ENCODE assay signal across 4 fruit fly cellular contexts in genomic region chr3R:14779733-14780278, dm6.
TF ChIP-seq lines count a peak whose summit lies in the region.

No protein-coding gene starts in this region.

- no peak for TF ChIP-seq CTCF in whole organism, embryonic (GFP tag; optimal IDR thresholded peaks at IDR 0.05; lab: Kevin White, UChicago)

TF ChIP-seq in whole organism, adult, 20 proteins besides CTCF, POLR2A, EP300 and RAD21:
- TF ChIP-seq Hr96 (GFP tag; optimal IDR thresholded peaks at IDR 0.05; lab: Kevin White, UChicago) (no peak), kay (GFP tag; lab: Kevin White, UChicago; ENCODE audit: borderline replicate concordance) (peak; percentile 90), CG33017 (tag; optimal IDR thresholded peaks at IDR 0.05; lab: Kevin White, UChicago) (peak; percentile 43), CG12768 (GFP tag; optimal IDR thresholded peaks at IDR 0.05; lab: Kevin White, UChicago) (peak; percentile 8), toe (GFP tag; optimal IDR thresholded peaks at IDR 0.05; lab: Kevin White, UChicago) (peak; percentile 21), CG7045 (GFP tag; optimal IDR thresholded peaks at IDR 0.05; lab: Kevin White, UChicago) (no peak)

TF ChIP-seq in whole organism, embryonic, 481 proteins besides CTCF, POLR2A, EP300 and RAD21:
- TF ChIP-seq gem (tag; optimal IDR thresholded peaks at IDR 0.05; lab: Kevin White, UChicago) = peak; percentile 47
- TF ChIP-seq btn (GFP tag; optimal IDR thresholded peaks at IDR 0.05; lab: Kevin White, UChicago) = no peak
- TF ChIP-seq Ssrp (tag; optimal IDR thresholded peaks at IDR 0.05; lab: Kevin White, UChicago) = peak; percentile 26
- TF ChIP-seq CG6689 (GFP tag; IDR thresholded peaks at IDR 0.05; lab: Robert Waterston, UW) = no peak
- peak; percentile 11 for TF ChIP-seq fd96Cb (tag; optimal IDR thresholded peaks at IDR 0.05; lab: Kevin White, UChicago)
- TF ChIP-seq Sox102F (GFP tag; optimal IDR thresholded peaks at IDR 0.05; lab: Kevin White, UChicago) = peak; percentile 52
- peak in 1 of 2 experiments; percentile 15 for TF ChIP-seq Hr51 (GFP tag; optimal IDR thresholded peaks at IDR 0.05; lab: Kevin White, UChicago)
- 0 out of 3 replicates have a peak, but pooled peaks have one; percentile 13 for TF ChIP-seq row (GFP tag; IDR thresholded peaks at IDR 0.05; lab: Robert Waterston, UW)
- peak; percentile 9 for TF ChIP-seq ATbp (GFP tag; optimal IDR thresholded peaks at IDR 0.05; lab: Kevin White, UChicago)
- peak in 1 of 2 experiments; percentile 58 for TF ChIP-seq eve (GFP tag; optimal IDR thresholded peaks at IDR 0.05; lab: Kevin White, UChicago)
- peak; percentile 1 for TF ChIP-seq gsb-n (tag; optimal IDR thresholded peaks at IDR 0.05; lab: Kevin White, UChicago)
- TF ChIP-seq CG18262 (tag; optimal IDR thresholded peaks at IDR 0.05; lab: Kevin White, UChicago) = peak; percentile 1
- TF ChIP-seq pb (GFP tag; optimal IDR thresholded peaks at IDR 0.05; lab: Kevin White, UChicago) = no peak
- peak; percentile 4 for TF ChIP-seq Oli (tag; optimal IDR thresholded peaks at IDR 0.05; lab: Kevin White, UChicago)
- TF ChIP-seq Blimp-1 (GFP tag; optimal IDR thresholded peaks at IDR 0.05; lab: Kevin White, UChicago) = peak; percentile 55
- TF ChIP-seq CG11504 (tag; optimal IDR thresholded peaks at IDR 0.05; lab: Kevin White, UChicago) = peak; percentile 29
- TF ChIP-seq dmrt99B (tag; optimal IDR thresholded peaks at IDR 0.05; lab: Kevin White, UChicago) = peak; percentile 32
- peak; percentile 42 for TF ChIP-seq oc (tag; optimal IDR thresholded peaks at IDR 0.05; lab: Kevin White, UChicago)
- no peak for TF ChIP-seq CG2129 (GFP tag; IDR thresholded peaks at IDR 0.05; lab: Robert Waterston, UW; ENCODE audit: partially characterized antibody)
- no peak for TF ChIP-seq CG15601 (tag; optimal IDR thresholded peaks at IDR 0.05; lab: Kevin White, UChicago)
- TF ChIP-seq sens (GFP tag; lab: Kevin White, UChicago) = peak; percentile 74
- TF ChIP-seq eyg (GFP tag; optimal IDR thresholded peaks at IDR 0.05; lab: Kevin White, UChicago) = no peak
- TF ChIP-seq CG8388 (GFP tag; optimal IDR thresholded peaks at IDR 0.05; lab: Kevin White, UChicago) = peak; percentile 14
- TF ChIP-seq phol (tag; optimal IDR thresholded peaks at IDR 0.05; lab: Kevin White, UChicago) = peak; percentile 10
- TF ChIP-seq CG7839 (tag; optimal IDR thresholded peaks at IDR 0.05; lab: Kevin White, UChicago) = peak; percentile 21
- TF ChIP-seq CG17361 (GFP tag; IDR thresholded peaks at IDR 0.05; lab: Robert Waterston, UW) = 0 out of 3 replicates have a peak, but pooled peaks have one; percentile 24
- peak in 1 of 2 experiments; percentile 1 for TF ChIP-seq bsh (GFP tag; optimal IDR thresholded peaks at IDR 0.05; lab: Kevin White, UChicago)
TF ChIP-seq in whole organism, embryonic: peak in this region for 21.

TF ChIP-seq in whole organism, prepupa, 60 proteins besides CTCF, POLR2A, EP300 and RAD21 (continues in another document):
- TF ChIP-seq esn (GFP tag; optimal IDR thresholded peaks at IDR 0.05; lab: Kevin White, UChicago) (peak; percentile 15), CG6276 (GFP tag; optimal IDR thresholded peaks at IDR 0.05; lab: Kevin White, UChicago) (no peak), CG8319 (GFP tag; optimal IDR thresholded peaks at IDR 0.05; lab: Kevin White, UChicago) (no peak), fkh (GFP tag; optimal IDR thresholded peaks at IDR 0.05; lab: Kevin White, UChicago) (no peak), CG34406 (GFP tag; optimal IDR thresholded peaks at IDR 0.05; lab: Kevin White, UChicago) (no peak), CG3032 (tag; optimal IDR thresholded peaks at IDR 0.05; lab: Kevin White, UChicago) (no peak), Eip78C (GFP tag; lab: Kevin White, UChicago) (peak; percentile 22), fd59A (GFP tag; optimal IDR thresholded peaks at IDR 0.05; lab: Kevin White, UChicago) (no peak), Eip93F (GFP tag; optimal IDR thresholded peaks at IDR 0.05; lab: Kevin White, UChicago) (no peak), net (GFP tag; optimal IDR thresholded peaks at IDR 0.05; lab: Kevin White, UChicago) (peak; percentile 4), CG15336 (GFP tag; IDR thresholded peaks at IDR 0.05; lab: Robert Waterston, UW) (no peak), CG11762 (GFP tag; optimal IDR thresholded peaks at IDR 0.05; lab: Kevin White, UChicago; ENCODE audit: insufficient read depth) (no peak), Ets21C (GFP tag; optimal IDR thresholded peaks at IDR 0.05; lab: Kevin White, UChicago) (no peak), Sox15 (GFP tag; optimal IDR thresholded peaks at IDR 0.05; lab: Kevin White, UChicago) (no peak), CG6792 (GFP tag; optimal IDR thresholded peaks at IDR 0.05; lab: Kevin White, UChicago) (no peak), CG32006 (GFP tag; optimal IDR thresholded peaks at IDR 0.05; lab: Kevin White, UChicago) (peak; percentile 43), CG4318 (GFP tag; optimal IDR thresholded peaks at IDR 0.05; lab: Kevin White, UChicago) (peak; percentile 9), topi (GFP tag; optimal IDR thresholded peaks at IDR 0.05; lab: Kevin White, UChicago) (no peak), dac (GFP tag; optimal IDR thresholded peaks at IDR 0.05; lab: Kevin White, UChicago) (no peak), CG6808 (GFP tag; optimal IDR thresholded peaks at IDR 0.05; lab: Kevin White, UChicago) (no peak), spab (GFP tag; optimal IDR thresholded peaks at IDR 0.05; lab: Kevin White, UChicago) (no peak), Hr4 (GFP tag; optimal IDR thresholded peaks at IDR 0.05; lab: Kevin White, UChicago) (peak; percentile 49), vri (GFP tag; optimal IDR thresholded peaks at IDR 0.05; lab: Kevin White, UChicago) (no peak), CG8119 (GFP tag; IDR thresholded peaks at IDR 0.05; lab: Robert Waterston, UW) (peak; percentile 34; the same call in 1 of the 3 replicates), CG6854 (GFP tag; optimal IDR thresholded peaks at IDR 0.05; lab: Kevin White, UChicago) (no peak), Sox14 (GFP tag; optimal IDR thresholded peaks at IDR 0.05; lab: Kevin White, UChicago) (no peak), Eip75B (GFP tag; optimal IDR thresholded peaks at IDR 0.05; lab: Kevin White, UChicago) (no peak), achi (GFP tag; optimal IDR thresholded peaks at IDR 0.05; lab: Kevin White, UChicago) (peak; percentile 20), Hr39 (GFP tag; optimal IDR thresholded peaks at IDR 0.05; lab: Kevin White, UChicago) (no peak), eg (GFP tag; IDR thresholded peaks at IDR 0.05; lab: Robert Waterston, UW) (no peak), CG6163 (GFP tag; IDR thresholded peaks at IDR 0.05; lab: Robert Waterston, UW) (no peak), Met (GFP tag; optimal IDR thresholded peaks at IDR 0.05; lab: Kevin White, UChicago) (no peak)

TF ChIP-seq in whole organism, pupa, 21 proteins besides CTCF, POLR2A, EP300 and RAD21:
- TF ChIP-seq fd96Ca (GFP tag; IDR thresholded peaks at IDR 0.05; lab: Robert Waterston, UW) (no peak), CG14655 (GFP tag; optimal IDR thresholded peaks at IDR 0.05; lab: Kevin White, UChicago) (peak; percentile 16), CG8301 (tag; optimal IDR thresholded peaks at IDR 0.05; lab: Kevin White, UChicago) (peak; percentile 20)
